Worm (Caenorhabditis elegans): ENCODE results near the gene ZK1240.2.
A peak's percentile ranks its signal among the peaks of the same experiment; 100 is the strongest.

DNA sequence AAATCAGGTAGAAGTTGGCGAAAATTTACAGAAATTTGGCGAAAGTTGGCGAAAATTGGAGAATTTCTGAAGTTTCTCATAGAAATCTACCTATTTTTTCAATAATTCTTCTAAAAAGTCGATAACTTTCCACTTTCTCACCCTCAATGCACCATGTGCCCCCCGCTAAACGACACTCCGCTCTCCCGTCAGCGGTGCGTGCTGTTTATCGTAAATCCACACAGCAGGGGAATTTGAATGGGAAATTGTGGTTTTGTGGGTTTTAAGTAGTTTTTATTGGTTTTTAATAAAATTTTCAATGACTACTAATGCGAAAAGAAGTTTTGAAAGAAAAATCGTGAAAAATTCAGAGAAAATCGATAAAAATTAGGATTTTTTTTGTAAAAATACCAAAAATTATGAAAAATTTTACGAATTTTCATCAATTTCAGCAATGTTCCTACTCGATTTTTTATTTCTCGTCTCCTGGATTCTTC lies 18.9 kb downstream of the ZK1240.2 start, which contains the start of gene F43C11.6:
- TF ChIP-seq nhr-12 (tag; optimal IDR thresholded peaks at IDR 0.05) (no peak), mep-1 (tag; optimal IDR thresholded peaks at IDR 0.05) (peak; percentile 8), elt-1 (tag; optimal IDR thresholded peaks at IDR 0.05; ENCODE audit: borderline replicate concordance, insufficient read depth) (no peak), drap-1 (GFP tag; optimal IDR thresholded peaks at IDR 0.05) (no peak), lin-13 (tag; optimal IDR thresholded peaks at IDR 0.05) (peak; percentile 41), lsy-2 (tag; optimal IDR thresholded peaks at IDR 0.05) (peak; percentile 20), nhr-237 (tag; optimal IDR thresholded peaks at IDR 0.05) (no peak), mab-5 (tag; optimal IDR thresholded peaks at IDR 0.05) (no peak), ztf-11 (tag; optimal IDR thresholded peaks at IDR 0.05) (no peak), snpc-4 (tag; optimal IDR thresholded peaks at IDR 0.05) (no peak)

Measured in whole organism, mixed stage, embryonic.